Worm (Caenorhabditis elegans): ENCODE results near the gene srt-38.
"Not testable (repeated sequence)": the region's sequence is repeated elsewhere in the genome, so short reads cannot be mapped to it uniquely, and the experiment has no call there.

DNA sequence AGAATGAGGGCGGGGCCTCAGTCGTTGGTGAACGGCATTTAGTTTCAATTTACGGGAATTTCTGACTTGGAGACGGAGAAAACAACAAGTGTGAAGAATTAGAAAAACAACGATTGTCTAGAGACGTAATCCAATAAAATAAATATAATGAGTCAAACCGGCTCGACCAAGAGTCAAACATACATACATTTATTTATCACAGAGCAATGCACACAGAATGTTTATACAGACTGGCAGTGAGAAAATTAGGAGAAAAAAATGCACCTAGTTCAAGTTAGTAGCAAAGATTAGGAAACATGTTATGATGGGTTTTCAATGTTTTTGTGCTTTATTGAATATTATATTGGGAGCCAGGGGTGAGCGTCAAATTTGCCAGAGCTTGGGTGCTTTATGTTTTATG lies 7.6 kb upstream of the srt-38 start, which contains the start of gene srt-20:
- not testable (repeated sequence) for TF ChIP-seq T22C8.4 (GFP tag; IDR thresholded peaks at IDR 0.05); cog-1 (tag; optimal IDR thresholded peaks at IDR 0.05); klf-2 (GFP tag; conservative IDR thresholded peaks at IDR 0.05); flt-1 (GFP tag; IDR thresholded peaks at IDR 0.05); ref-1 (GFP tag; conservative IDR thresholded peaks at IDR 0.05); ztf-29 (GFP tag; IDR thresholded peaks at IDR 0.05); med-1 (GFP tag; optimal IDR thresholded peaks at IDR 0.05; ENCODE audit: insufficient read depth)

All from whole organism, midembryonic.